Worm (Caenorhabditis elegans) whole organism, mixed stage, embryonic: ENCODE results near the gene chil-27.

Source experiments
- M03D4.4 ChIP-seq: sonication (generic microtip); optimal IDR thresholded peaks from 2 replicates; lab custom pipeline; 2017; ENCODE audit warnings: mild to moderate bottlenecking, missing genetic modification characterization, missing compliant biosample characterization
- bed-3 ChIP-seq: fragments of 200-800 bp; sonication (Bioruptor generic); optimal IDR thresholded peaks from 3 replicates; lab custom pipeline; 2018; ENCODE audit warnings: mild to moderate bottlenecking, missing genetic modification characterization, moderate library complexity, missing compliant biosample characterization
- blmp-1 ChIP-seq: fragments of 150-350 bp; optimal IDR thresholded peaks from 2 replicates; lab custom pipeline; 2014; ENCODE audit warnings: missing biosample characterization, missing genetic modification characterization
- ceh-39 ChIP-seq: fragments of 150-350 bp; optimal IDR thresholded peaks from 2 replicates; lab custom pipeline; 2014; ENCODE audit warnings: missing biosample characterization, missing genetic modification characterization
- ceh-43 ChIP-seq: fragments of 200-800 bp; sonication (Bioruptor generic); optimal IDR thresholded peaks from 2 replicates; lab custom pipeline; 2018; ENCODE audit warnings: mild to moderate bottlenecking, missing genetic modification characterization, moderate library complexity, missing compliant biosample characterization
- ceh-83 ChIP-seq: fragments of 200-800 bp; sonication (Bioruptor generic); optimal IDR thresholded peaks from 2 replicates; lab custom pipeline; 2018; ENCODE audit warnings: mild to moderate bottlenecking, missing genetic modification characterization, missing compliant biosample characterization
- ces-1 ChIP-seq: fragments of 150-350 bp; optimal IDR thresholded peaks from 2 replicates; lab custom pipeline; 2014; ENCODE audit warnings: missing biosample characterization, missing genetic modification reagents, missing genetic modification characterization
- cnd-1 ChIP-seq: fragments of 200-800 bp; sonication (Bioruptor generic); optimal IDR thresholded peaks from 2 replicates; lab custom pipeline; 2018; ENCODE audit warnings: mild to moderate bottlenecking, missing genetic modification characterization, missing compliant biosample characterization
- drap-1 ChIP-seq: fragments of 200-800 bp; sonication (Bioruptor generic); optimal IDR thresholded peaks from 3 replicates; lab custom pipeline; 2018; ENCODE audit warnings: mild to moderate bottlenecking, missing genetic modification characterization, missing compliant biosample characterization
- elt-1 ChIP-seq: sonication (generic microtip); optimal IDR thresholded peaks from 2 replicates; lab custom pipeline; 2017; ENCODE audit warnings: missing genetic modification characterization, mild to moderate bottlenecking, missing compliant biosample characterization, antibody characterized with exemption, moderate library complexity, borderline replicate concordance; ENCODE audit not compliant: insufficient read depth
- elt-3 ChIP-seq: fragments of 150-350 bp; optimal IDR thresholded peaks from 2 replicates; lab custom pipeline; 2014; ENCODE audit warnings: missing biosample characterization, missing genetic modification characterization
- flh-1 ChIP-seq: fragments of 200-800 bp; sonication (Bioruptor generic); optimal IDR thresholded peaks from 2 replicates; lab custom pipeline; 2018; ENCODE audit warnings: mild to moderate bottlenecking, missing genetic modification characterization, moderate library complexity, missing compliant biosample characterization
- ham-2 ChIP-seq: fragments of 200-800 bp; sonication (Bioruptor generic); optimal IDR thresholded peaks from 2 replicates; lab custom pipeline; 2018; ENCODE audit warnings: mild to moderate bottlenecking, missing genetic modification characterization, missing compliant biosample characterization
- lin-13 ChIP-seq: fragments of 150-350 bp; optimal IDR thresholded peaks from 2 replicates; lab custom pipeline; 2014; ENCODE audit warnings: missing biosample characterization, missing genetic modification characterization
- lin-32 ChIP-seq: fragments of 200-800 bp; sonication (Bioruptor generic); optimal IDR thresholded peaks from 2 replicates; lab custom pipeline; 2018; ENCODE audit warnings: mild to moderate bottlenecking, missing genetic modification characterization, missing compliant biosample characterization
- lsy-2 ChIP-seq: fragments of 150-350 bp; optimal IDR thresholded peaks from 2 replicates; lab custom pipeline; 2014; ENCODE audit warnings: missing biosample characterization, missing genetic modification characterization
- mab-5 ChIP-seq: fragments of 150-350 bp; optimal IDR thresholded peaks from 2 replicates; lab custom pipeline; 2014; ENCODE audit warnings: missing biosample characterization, missing genetic modification characterization
- mep-1 ChIP-seq: fragments of 150-350 bp; optimal IDR thresholded peaks from 2 replicates; lab custom pipeline; 2017; ENCODE audit warnings: missing biosample characterization, missing genetic modification reagents, missing genetic modification characterization, inconsistent platforms
- mls-2 ChIP-seq: sonication (generic microtip); optimal IDR thresholded peaks from 2 replicates; lab custom pipeline; 2016; ENCODE audit warnings: mild to moderate bottlenecking, missing genetic modification characterization, moderate library complexity, missing compliant biosample characterization
- nhr-12 ChIP-seq: fragments of 150-350 bp; optimal IDR thresholded peaks from 2 replicates; lab custom pipeline; 2014; ENCODE audit warnings: missing biosample characterization, missing genetic modification characterization
- nhr-2 ChIP-seq: fragments of 150-350 bp; optimal IDR thresholded peaks from 2 replicates; lab custom pipeline; 2014; ENCODE audit warnings: missing biosample characterization, missing genetic modification characterization
- nhr-28 ChIP-seq: fragments of 150-350 bp; optimal IDR thresholded peaks from 2 replicates; lab custom pipeline; 2014; ENCODE audit warnings: missing biosample characterization, missing genetic modification characterization
- nhr-76 ChIP-seq: sonication (generic microtip); optimal IDR thresholded peaks from 2 replicates; lab custom pipeline; 2017; ENCODE audit warnings: missing biosample characterization, missing genetic modification characterization
- sem-2 ChIP-seq: fragments of 200-800 bp; sonication (Bioruptor generic); optimal IDR thresholded peaks from 2 replicates; lab custom pipeline; 2018; ENCODE audit warnings: mild to moderate bottlenecking, missing genetic modification characterization, missing compliant biosample characterization
- snpc-4 ChIP-seq: fragments of 150-350 bp; optimal IDR thresholded peaks from 2 replicates; lab custom pipeline; 2014; ENCODE audit warnings: missing biosample characterization, missing genetic modification characterization
- sptf-1 ChIP-seq: sonication (generic microtip); optimal IDR thresholded peaks from 2 replicates; lab custom pipeline; 2017; ENCODE audit warnings: mild to moderate bottlenecking, missing genetic modification characterization, moderate library complexity, missing compliant biosample characterization
- tbx-8 ChIP-seq: fragments of 200-800 bp; sonication (Bioruptor generic); optimal IDR thresholded peaks from 2 replicates; lab custom pipeline; 2018; ENCODE audit warnings: mild to moderate bottlenecking, missing genetic modification characterization, moderate library complexity, missing compliant biosample characterization
- unc-62 ChIP-seq: fragments of 150-350 bp; optimal IDR thresholded peaks from 2 replicates; lab custom pipeline; 2014; ENCODE audit warnings: missing biosample characterization, missing genetic modification reagents, missing genetic modification characterization
- ztf-11 ChIP-seq: fragments of 150-350 bp; optimal IDR thresholded peaks from 2 replicates; lab custom pipeline; 2014; ENCODE audit warnings: missing biosample characterization, missing genetic modification characterization

The chil-27 gene

DNA sequence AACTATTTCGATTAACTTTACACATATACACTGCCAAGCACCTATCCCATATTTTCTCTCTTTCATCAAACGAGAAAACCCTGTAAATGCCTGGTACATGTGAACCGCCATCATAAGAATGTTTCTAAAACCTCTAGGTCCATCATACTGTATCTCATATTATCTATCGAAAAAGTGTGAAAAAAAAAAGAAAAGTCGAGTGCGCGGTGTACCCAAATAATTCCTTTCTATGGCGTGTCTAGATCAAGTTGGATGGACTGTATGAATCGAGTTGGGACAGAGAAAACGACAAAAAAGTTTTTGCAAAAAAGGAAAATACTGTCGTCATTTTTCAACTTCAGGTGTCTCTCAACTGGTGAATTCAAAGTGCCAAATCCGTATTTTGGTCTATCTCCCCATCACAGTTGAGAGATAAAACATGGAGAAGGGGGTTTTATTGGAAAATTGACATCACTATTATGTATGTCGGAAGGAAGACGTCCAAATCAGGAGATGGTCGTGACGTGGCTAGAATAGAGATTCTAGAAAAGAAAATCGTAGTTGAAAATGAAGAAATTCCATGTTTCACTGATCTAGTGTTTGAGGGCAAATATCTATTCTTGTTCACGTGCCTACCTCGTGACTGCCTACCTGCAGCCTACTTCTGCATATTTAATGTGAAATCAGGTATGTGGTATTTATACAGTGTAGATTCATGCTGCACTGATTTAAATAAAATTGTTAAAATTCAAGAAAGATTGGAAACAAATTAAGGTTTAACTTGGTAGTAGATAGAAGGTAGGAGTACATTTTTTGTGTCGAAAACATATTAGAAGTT, 15.8 kb downstream of the chil-27 start:
- TF ChIP-seq elt-1 (tag; lab: Kevin White, UChicago) (no peak), ham-2 (GFP tag; lab: Kevin White, UChicago) (no peak), bed-3 (no peak), blmp-1 (no peak), ces-1 (GFP tag; lab: Kevin White, UChicago) (no peak), tbx-8 (no peak), sptf-1 (no peak), nhr-12 (tag; lab: Kevin White, UChicago) (no peak), mep-1 (tag; lab: Kevin White, UChicago) (no peak), lsy-2 (tag; lab: Kevin White, UChicago) (no peak), ztf-11 (tag; lab: Kevin White, UChicago) (no peak), sem-2 (GFP tag; lab: Kevin White, UChicago) (no peak), ceh-43 (GFP tag; lab: Kevin White, UChicago) (no peak), elt-3 (tag; lab: Kevin White, UChicago) (no peak), ceh-39 (tag; lab: Kevin White, UChicago) (no peak), ceh-83 (no peak), lin-32 (GFP tag; lab: Kevin White, UChicago) (no peak), nhr-28 (no peak), mab-5 (tag; lab: Kevin White, UChicago) (no peak), unc-62 (GFP tag; lab: Kevin White, UChicago) (no peak)
- TF ChIP-seq, all 35 proteins: peak for 0

DNA sequence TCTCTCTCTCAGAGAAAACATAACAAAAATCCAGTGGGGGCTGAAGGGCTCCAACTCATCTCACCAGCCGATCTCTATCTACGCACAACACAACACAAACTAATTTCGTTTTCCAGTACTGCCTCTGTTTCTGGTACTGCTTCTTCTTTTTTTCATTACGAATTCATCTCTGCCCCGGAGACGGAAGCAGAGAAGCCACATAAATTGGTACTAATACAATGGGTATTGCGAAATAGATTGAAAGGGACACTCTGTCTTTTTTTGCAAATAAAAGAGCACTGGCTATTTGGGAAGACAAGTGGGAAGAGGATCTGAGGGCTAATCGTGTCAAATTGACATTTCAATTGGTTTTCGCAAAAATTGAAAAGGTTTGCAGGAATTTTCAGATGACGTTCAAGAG, 19.6 kb downstream of the chil-27 start:
- TF ChIP-seq ces-1 (GFP tag; lab: Kevin White, UChicago) (peak; percentile 89), ceh-43 (GFP tag; lab: Kevin White, UChicago) (no peak)

DNA sequence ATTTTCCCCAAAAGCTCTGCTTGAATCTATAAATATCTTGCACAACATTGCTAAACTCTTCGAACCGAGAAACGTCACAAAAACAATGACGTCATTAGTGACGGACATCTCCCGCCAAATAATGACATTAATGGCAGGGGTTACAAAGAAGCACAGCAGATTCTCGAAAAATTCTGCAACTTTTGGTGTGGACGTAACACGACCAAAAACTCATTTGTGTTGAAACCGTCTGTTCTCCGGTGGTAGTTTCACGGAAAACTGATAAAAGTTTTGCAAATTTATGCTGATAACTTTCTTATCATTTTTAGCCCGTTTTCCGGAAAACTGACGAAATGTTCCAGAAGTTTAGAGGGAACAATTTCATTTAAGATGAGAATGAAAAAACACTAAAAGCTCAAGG, 20.9 kb downstream of the chil-27 start:
- TF ChIP-seq sptf-1: no peak
- TF ChIP-seq ces-1 (GFP tag; lab: Kevin White, UChicago): peak; percentile 24

DNA sequence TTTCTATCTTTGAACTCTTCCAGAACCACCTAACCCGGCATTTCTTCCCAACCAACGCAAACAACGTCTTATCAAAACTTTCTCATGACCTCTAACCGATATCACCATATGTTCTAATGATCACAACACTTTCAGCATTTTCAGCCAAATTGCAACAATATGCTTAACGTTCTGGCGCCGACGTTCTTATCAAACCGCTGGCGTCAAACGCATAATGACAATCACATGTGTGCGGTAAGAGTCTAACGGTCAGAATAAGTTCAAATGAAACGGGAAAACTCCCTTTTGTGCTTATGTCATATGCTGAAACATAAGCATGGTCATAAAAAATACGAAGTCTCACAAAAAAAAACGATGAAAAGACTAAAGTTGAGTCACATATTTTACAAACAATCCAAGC, 23.3 kb downstream of the chil-27 start:
- TF ChIP-seq ztf-11 (tag; lab: Kevin White, UChicago): no peak
- TF ChIP-seq lin-13 (tag; lab: Kevin White, UChicago): no peak
- no peak for TF ChIP-seq sem-2 (GFP tag; lab: Kevin White, UChicago)
- TF ChIP-seq mls-2 (tag; lab: Kevin White, UChicago): no peak
- TF ChIP-seq nhr-28: no peak
- no peak for TF ChIP-seq ham-2 (GFP tag; lab: Kevin White, UChicago)
- TF ChIP-seq lin-32 (GFP tag; lab: Kevin White, UChicago): no peak
- no peak for TF ChIP-seq tbx-8
- no peak for TF ChIP-seq sptf-1
- TF ChIP-seq mab-5 (tag; lab: Kevin White, UChicago): no peak
- TF ChIP-seq cnd-1 (tag; lab: Kevin White, UChicago): no peak

DNA sequence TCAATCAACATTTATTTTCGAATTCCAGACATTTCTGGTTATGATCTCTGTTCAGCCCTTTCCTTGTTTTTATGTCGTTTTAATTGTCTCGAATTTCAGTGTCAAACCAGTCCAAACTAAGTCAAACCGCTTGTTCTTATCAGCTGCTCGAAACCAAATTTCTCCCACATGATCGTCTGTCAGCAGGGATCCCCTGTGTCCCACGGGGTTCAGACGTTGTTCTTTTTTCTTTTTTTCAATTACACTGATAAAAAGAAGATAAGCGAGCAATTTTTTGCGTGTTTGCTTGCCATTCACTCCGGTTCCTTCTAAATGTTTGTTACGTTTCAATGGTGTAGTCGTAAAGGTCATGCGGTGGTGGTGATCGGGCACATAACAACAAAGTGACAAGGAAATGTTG, 24.3 kb downstream of the chil-27 start:
- TF ChIP-seq drap-1 (no peak), flh-1 (no peak), M03D4.4 (tag; lab: Kevin White, UChicago) (no peak), ceh-83 (no peak)
- TF ChIP-seq, all 35 proteins: peak for 0

DNA sequence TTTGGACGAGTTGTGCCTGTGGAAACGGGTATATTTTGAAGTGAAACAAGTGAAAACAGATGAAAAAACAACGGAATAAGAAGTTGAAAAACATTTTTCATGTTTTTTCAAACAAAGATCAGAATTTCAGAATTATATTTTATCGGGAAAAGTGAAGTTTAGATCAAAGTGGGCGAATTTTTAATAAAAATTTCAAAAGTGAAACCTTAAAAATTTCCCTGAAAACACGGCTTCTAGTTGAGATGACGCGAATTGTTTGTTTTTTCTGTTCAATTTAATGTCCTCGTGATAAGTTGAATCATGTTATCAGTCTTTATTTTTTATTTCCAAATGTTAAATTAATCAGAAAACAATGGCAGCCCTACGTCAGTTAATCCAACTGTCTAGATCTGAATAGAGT, 29.5 kb downstream of the chil-27 start, which contains the start of gene gcy-3:
Gene gcy-3 (minus strand): TSS at position 101 of the 400 bp plus-strand sequence.
- TF ChIP-seq drap-1: no peak
- no peak for TF ChIP-seq nhr-76 (tag; lab: Kevin White, UChicago)
- no peak for TF ChIP-seq lsy-2 (tag; lab: Kevin White, UChicago)
- no peak for TF ChIP-seq lin-32 (GFP tag; lab: Kevin White, UChicago)
- no peak for TF ChIP-seq nhr-2 (tag; lab: Kevin White, UChicago)
- no peak for TF ChIP-seq snpc-4 (tag; lab: Kevin White, UChicago)
- TF ChIP-seq, all 35 proteins: peak for 0
